Worm (Caenorhabditis elegans): Measurements from ENCODE around the gene nhr-229.

nhr-229 gene

DNA sequence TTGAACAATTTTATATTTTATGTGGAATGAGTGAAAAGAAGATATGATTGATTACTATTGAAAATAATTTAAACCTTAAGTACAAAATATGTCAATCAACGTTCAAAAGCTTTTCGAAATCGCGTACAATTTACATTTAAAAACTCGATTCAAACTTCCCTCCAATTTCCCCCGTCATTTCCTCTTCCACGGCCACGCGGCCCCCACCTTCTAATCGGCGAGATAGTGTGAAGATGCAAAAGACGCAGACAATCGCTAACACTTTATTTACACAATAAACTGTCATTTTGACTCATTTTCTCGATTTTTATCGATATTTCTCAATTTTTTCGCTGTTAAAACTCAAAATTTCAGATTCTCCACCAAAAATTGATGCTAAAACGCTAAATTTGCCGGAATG, 35.0 kb downstream of the nhr-229 start, which contains the start of gene rom-4 (continued):
- TF ChIP-seq mef-2 (tag; optimal IDR thresholded peaks at IDR 0.05) (no peak), zip-4 (GFP tag; optimal IDR thresholded peaks at IDR 0.05) (no peak), mep-1 (tag; optimal IDR thresholded peaks at IDR 0.05) (peak; percentile 77), aly-2 (tag; optimal IDR thresholded peaks at IDR 0.05) (no peak), nhr-77 (tag; optimal IDR thresholded peaks at IDR 0.05) (no peak), hlh-17 (GFP tag; optimal IDR thresholded peaks at IDR 0.05; ENCODE audit: borderline replicate concordance) (no peak), ceh-90 (tag; optimal IDR thresholded peaks at IDR 0.05) (peak; percentile 92), ztf-4 (tag; optimal IDR thresholded peaks at IDR 0.05) (no peak), unc-130 (tag; optimal IDR thresholded peaks at IDR 0.05) (peak; percentile 88), vab-15 (tag; optimal IDR thresholded peaks at IDR 0.05) (no peak), nhr-19 (GFP tag; conservative IDR thresholded peaks at IDR 0.05) (peak; percentile 78), pag-3 (tag; optimal IDR thresholded peaks at IDR 0.05; ENCODE audit: borderline replicate concordance, insufficient read depth) (no peak), nhr-11 (tag; optimal IDR thresholded peaks at IDR 0.05) (no peak), fkh-8 (tag; optimal IDR thresholded peaks at IDR 0.05) (peak; percentile 80), sox-4 (tag; optimal IDR thresholded peaks at IDR 0.05) (peak; percentile 78), ceh-82 (tag; optimal IDR thresholded peaks at IDR 0.05) (peak; percentile 18 to 80 (median 67)), lir-3 (tag; optimal IDR thresholded peaks at IDR 0.05; ENCODE audit: poor library complexity) (peak; percentile 95), ama-1 (optimal IDR thresholded peaks at IDR 0.05) (no peak), lin-15B (tag; optimal IDR thresholded peaks at IDR 0.05) (peak; percentile 26), xbp-1 (tag; optimal IDR thresholded peaks at IDR 0.05) (peak; percentile 79), Y116A8C.19 (tag; optimal IDR thresholded peaks at IDR 0.05; ENCODE audit: borderline replicate concordance) (peak; percentile 60), nhr-12 (tag; optimal IDR thresholded peaks at IDR 0.05) (no peak), efl-1 (optimal IDR thresholded peaks at IDR 0.05) (peak; percentile 97 to 99), efl-1 (GFP tag; optimal IDR thresholded peaks at IDR 0.05 in 1 of 2) (peak; percentile 96 to 99), ztf-11 (tag; optimal IDR thresholded peaks at IDR 0.05) (peak in 1 of 2 experiments; percentile 85), hpl-2 (GFP tag; optimal IDR thresholded peaks at IDR 0.05) (no peak), fos-1 (tag; optimal IDR thresholded peaks at IDR 0.05) (no peak), egl-13 (tag; optimal IDR thresholded peaks at IDR 0.05) (peak; percentile 72), nhr-76 (tag; optimal IDR thresholded peaks at IDR 0.05) (peak; percentile 11), pqm-1 (tag; optimal IDR thresholded peaks at IDR 0.05) (no peak), C34B4.2 (tag; optimal IDR thresholded peaks at IDR 0.05) (no peak), unc-86 (tag; optimal IDR thresholded peaks at IDR 0.05) (peak; percentile 71)

DNA sequence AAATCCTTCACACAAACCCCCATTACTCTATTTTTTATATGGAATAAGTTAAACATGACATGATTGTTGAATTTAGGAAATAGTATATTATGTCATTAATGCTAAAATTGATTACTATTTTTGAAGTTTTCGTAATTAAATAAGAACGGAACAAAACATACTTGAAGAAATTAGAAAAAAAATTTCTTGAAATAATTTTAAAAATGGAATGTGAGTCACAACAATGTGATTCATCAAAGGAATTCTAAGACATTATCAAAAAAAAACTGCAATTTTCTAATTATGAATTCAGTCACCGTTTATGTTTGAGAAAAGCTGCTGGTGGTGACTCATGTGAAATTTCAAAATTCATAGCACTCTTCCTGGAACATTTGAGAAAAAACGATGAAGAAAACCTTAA, 42.0 kb downstream of the nhr-229 start, which contains the start of gene nccd-1:
Gene nccd-1 (plus strand): TSS at position 301 of the 400 bp plus-strand sequence.
- TF ChIP-seq skn-1 (tag; optimal IDR thresholded peaks at IDR 0.05), result no peak
- TF ChIP-seq vab-15 (tag; optimal IDR thresholded peaks at IDR 0.05), result no peak
- TF ChIP-seq C16A3.4 (tag; optimal IDR thresholded peaks at IDR 0.05), result no peak
- no peak for TF ChIP-seq zip-4 (GFP tag; optimal IDR thresholded peaks at IDR 0.05)
- TF ChIP-seq ceh-63 (GFP tag; optimal IDR thresholded peaks at IDR 0.05), result no peak
- no peak for TF ChIP-seq ets-5 (GFP tag; IDR thresholded peaks at IDR 0.05)
- no peak for TF ChIP-seq ztf-4 (tag; optimal IDR thresholded peaks at IDR 0.05)
- no peak for TF ChIP-seq fkh-4 (tag; optimal IDR thresholded peaks at IDR 0.05; ENCODE audit: borderline replicate concordance)
- no peak for TF ChIP-seq nhr-90 (tag; optimal IDR thresholded peaks at IDR 0.05; ENCODE audit: poor library complexity)
- no peak for TF ChIP-seq sup-37 (GFP tag; optimal IDR thresholded peaks at IDR 0.05)
- no peak for TF ChIP-seq egl-13 (tag; optimal IDR thresholded peaks at IDR 0.05)
- no peak for TF ChIP-seq dsc-1 (tag; optimal IDR thresholded peaks at IDR 0.05)
- TF ChIP-seq ceh-90 (tag; optimal IDR thresholded peaks at IDR 0.05), result no peak
- no peak for TF ChIP-seq elt-3 (tag; optimal IDR thresholded peaks at IDR 0.05)
- TF ChIP-seq nhr-47 (tag; optimal IDR thresholded peaks at IDR 0.05), result no peak
- no peak for TF ChIP-seq nhr-84 (tag; optimal IDR thresholded peaks at IDR 0.05)
- TF ChIP-seq tbx-2 (tag; optimal IDR thresholded peaks at IDR 0.05), result no peak
- TF ChIP-seq blmp-1 (tag; optimal IDR thresholded peaks at IDR 0.05), result no peak

Data from whole organism, L1 larva.